Worm (Caenorhabditis elegans) whole organism, L3 larva: ENCODE results near the gene F17E9.5.

Experiments
- R02D3.7 ChIP-seq: fragments of 150-350 bp; optimal IDR thresholded peaks from 2 replicates; lab custom pipeline; 2014; ENCODE audit warnings: missing biosample characterization, missing genetic modification characterization
- ZK546.5 ChIP-seq: sonication (generic microtip); optimal IDR thresholded peaks from 2 replicates; lab custom pipeline; 2017; ENCODE audit warnings: missing biosample characterization, missing genetic modification characterization
- aly-2 ChIP-seq: fragments of 150-350 bp; optimal IDR thresholded peaks from 2 replicates; lab custom pipeline; 2014; ENCODE audit warnings: missing biosample characterization, missing genetic modification characterization
- ama-1 ChIP-seq: fragments of 150-350 bp; optimal IDR thresholded peaks from 2 replicates; lab custom pipeline; 2018
- ceh-16 ChIP-seq: sonication (generic microtip); optimal IDR thresholded peaks from 2 replicates; lab custom pipeline; 2017; ENCODE audit warnings: missing biosample characterization, missing genetic modification characterization
- ceh-28 ChIP-seq: fragments of 150-350 bp; optimal IDR thresholded peaks from 2 replicates; lab custom pipeline; 2014; ENCODE audit warnings: missing biosample characterization, missing genetic modification reagents, missing genetic modification characterization
- ceh-82 ChIP-seq: fragments of 150-350 bp; optimal IDR thresholded peaks from 2 replicates; lab custom pipeline; 2014; ENCODE audit warnings: missing biosample characterization, missing genetic modification characterization
- ceh-9 ChIP-seq: sonication (generic microtip); optimal IDR thresholded peaks from 2 replicates; lab custom pipeline; 2018; ENCODE audit warnings: missing biosample characterization, missing genetic modification characterization
- daf-12 ChIP-seq: fragments of 150-350 bp; optimal IDR thresholded peaks from 2 replicates; lab custom pipeline; 2014; ENCODE audit warnings: missing biosample characterization, missing genetic modification reagents, missing genetic modification characterization
- egl-27 ChIP-seq: sonication (generic microtip); optimal IDR thresholded peaks from 4 replicates; lab custom pipeline; 2017; ENCODE audit warnings: missing biosample characterization, missing genetic modification reagents, missing genetic modification characterization
- elt-1 ChIP-seq: fragments of 150-350 bp; optimal IDR thresholded peaks from 2 replicates; lab custom pipeline; 2014; ENCODE audit warnings: missing biosample characterization, missing genetic modification characterization
- elt-2 ChIP-seq: sonication (generic microtip); optimal IDR thresholded peaks from 2 replicates; lab custom pipeline; 2016; ENCODE audit warnings: missing genetic modification reagents, mild to moderate bottlenecking, missing genetic modification characterization, missing compliant biosample characterization
- elt-3 ChIP-seq, 3 experiments: fragments of 150-350 bp in 1 of 3; sonication (generic microtip) in 2 of 3; optimal IDR thresholded peaks; 2 replicates in 2 of 3; 4 replicates in 1 of 3; lab custom pipeline; 2014 to 2017; ENCODE audit warnings: missing biosample characterization in 3 of 3, missing genetic modification characterization in 3 of 3
- eor-1 ChIP-seq, 2 experiments: fragments of 150-350 bp; optimal IDR thresholded peaks; 2 replicates each; lab custom pipeline; 2014 to 2018; ENCODE audit warnings: missing biosample characterization in 2 of 2, missing genetic modification characterization in 2 of 2
- fkh-10 ChIP-seq: sonication (generic microtip); optimal IDR thresholded peaks from 2 replicates; lab custom pipeline; 2017; ENCODE audit warnings: missing biosample characterization, missing genetic modification reagents, missing genetic modification characterization
- fkh-2 ChIP-seq: fragments of 150-350 bp; optimal IDR thresholded peaks from 2 replicates; lab custom pipeline; 2014; ENCODE audit warnings: missing biosample characterization, missing genetic modification reagents, missing genetic modification characterization
- hmg-11 ChIP-seq: sonication (generic microtip); optimal IDR thresholded peaks from 2 replicates; lab custom pipeline; 2016; ENCODE audit warnings: missing genetic modification characterization, missing compliant biosample characterization
- jun-1 ChIP-seq: fragments of 150-350 bp; optimal IDR thresholded peaks from 2 replicates; lab custom pipeline; 2014; ENCODE audit warnings: missing biosample characterization, missing genetic modification reagents, missing genetic modification characterization
- lin-15B ChIP-seq: fragments of 150-350 bp; optimal IDR thresholded peaks from 2 replicates; lab custom pipeline; 2014; ENCODE audit warnings: missing biosample characterization, missing genetic modification characterization
- lin-39 ChIP-seq: fragments of 150-350 bp; optimal IDR thresholded peaks from 2 replicates; lab custom pipeline; 2018; ENCODE audit warnings: missing biosample characterization, missing genetic modification reagents, missing genetic modification characterization
- lsy-12 ChIP-seq: sonication (generic microtip); optimal IDR thresholded peaks from 2 replicates; lab custom pipeline; 2016; ENCODE audit warnings: mild to moderate bottlenecking, missing genetic modification characterization, missing compliant biosample characterization
- mml-1 ChIP-seq: fragments of 150-350 bp; sonication (generic microtip); optimal IDR thresholded peaks from 3 replicates; lab custom pipeline; 2014; ENCODE audit warnings: missing biosample characterization, missing genetic modification characterization
- nfya-1 ChIP-seq: sonication (generic microtip); optimal IDR thresholded peaks from 2 replicates; lab custom pipeline; 2017; ENCODE audit warnings: missing genetic modification characterization, mild to moderate bottlenecking, missing compliant biosample characterization, antibody characterized with exemption, moderate library complexity; ENCODE audit not compliant: insufficient read depth
- nhr-11 ChIP-seq: fragments of 150-350 bp; optimal IDR thresholded peaks from 2 replicates; lab custom pipeline; 2014; ENCODE audit warnings: missing biosample characterization, missing genetic modification characterization
- nhr-23 ChIP-seq: fragments of 150-350 bp; optimal IDR thresholded peaks from 2 replicates; lab custom pipeline; 2014; ENCODE audit warnings: missing biosample characterization, missing genetic modification reagents, missing genetic modification characterization
- nhr-25 ChIP-seq: sonication (generic microtip); optimal IDR thresholded peaks from 2 replicates; lab custom pipeline; 2017; ENCODE audit warnings: missing biosample characterization, missing genetic modification characterization
- nhr-28 ChIP-seq: fragments of 150-350 bp; optimal IDR thresholded peaks from 2 replicates; lab custom pipeline; 2014; ENCODE audit warnings: missing biosample characterization, missing genetic modification characterization
- nhr-43 ChIP-seq: sonication (generic microtip); optimal IDR thresholded peaks from 2 replicates; lab custom pipeline; 2016; ENCODE audit warnings: mild to moderate bottlenecking, missing genetic modification characterization, missing compliant biosample characterization; ENCODE audit not compliant: poor library complexity, severe bottlenecking
- nhr-67 ChIP-seq: fragments of 150-350 bp; optimal IDR thresholded peaks from 2 replicates; lab custom pipeline; 2014; ENCODE audit warnings: missing biosample characterization, missing genetic modification characterization
- nhr-76 ChIP-seq: fragments of 150-350 bp; sonication (generic microtip); optimal IDR thresholded peaks from 5 replicates; lab custom pipeline; 2014; ENCODE audit warnings: missing biosample characterization, missing genetic modification characterization
- nhr-77 ChIP-seq: fragments of 150-350 bp; optimal IDR thresholded peaks from 2 replicates; lab custom pipeline; 2014; ENCODE audit warnings: missing biosample characterization, missing genetic modification characterization
- pha-4 ChIP-seq: fragments of 150-350 bp; optimal IDR thresholded peaks from 2 replicates; lab custom pipeline; 2014; ENCODE audit warnings: missing biosample characterization, missing genetic modification reagents, missing genetic modification characterization
- pqm-1 ChIP-seq: fragments of 150-350 bp; optimal IDR thresholded peaks from 2 replicates; lab custom pipeline; 2017; ENCODE audit warnings: missing biosample characterization, missing genetic modification characterization, inconsistent platforms
- skn-1 ChIP-seq: fragments of 150-350 bp; optimal IDR thresholded peaks from 2 replicates; lab custom pipeline; 2014; ENCODE audit warnings: missing biosample characterization, missing genetic modification characterization
- snpc-4 ChIP-seq: fragments of 150-350 bp; optimal IDR thresholded peaks from 2 replicates; lab custom pipeline; 2014; ENCODE audit warnings: missing biosample characterization, missing genetic modification characterization
- tbx-2 ChIP-seq: sonication (generic microtip); optimal IDR thresholded peaks from 2 replicates; lab custom pipeline; 2016; ENCODE audit warnings: mild to moderate bottlenecking, missing genetic modification characterization, missing compliant biosample characterization
- unc-39 ChIP-seq: sonication (generic microtip); optimal IDR thresholded peaks from 4 replicates; lab custom pipeline; 2017; ENCODE audit warnings: missing biosample characterization, missing genetic modification characterization
- zag-1 ChIP-seq: fragments of 150-350 bp; optimal IDR thresholded peaks from 2 replicates; lab custom pipeline; 2014; ENCODE audit warnings: missing biosample characterization, missing genetic modification characterization
- ztf-11 ChIP-seq: fragments of 150-350 bp; optimal IDR thresholded peaks from 2 replicates; lab custom pipeline; 2014; ENCODE audit warnings: missing biosample characterization, missing genetic modification characterization
- ztf-4 ChIP-seq: fragments of 150-350 bp; optimal IDR thresholded peaks from 2 replicates; lab custom pipeline; 2014; ENCODE audit warnings: missing biosample characterization, missing genetic modification characterization

Gene F17E9.5

DNA sequence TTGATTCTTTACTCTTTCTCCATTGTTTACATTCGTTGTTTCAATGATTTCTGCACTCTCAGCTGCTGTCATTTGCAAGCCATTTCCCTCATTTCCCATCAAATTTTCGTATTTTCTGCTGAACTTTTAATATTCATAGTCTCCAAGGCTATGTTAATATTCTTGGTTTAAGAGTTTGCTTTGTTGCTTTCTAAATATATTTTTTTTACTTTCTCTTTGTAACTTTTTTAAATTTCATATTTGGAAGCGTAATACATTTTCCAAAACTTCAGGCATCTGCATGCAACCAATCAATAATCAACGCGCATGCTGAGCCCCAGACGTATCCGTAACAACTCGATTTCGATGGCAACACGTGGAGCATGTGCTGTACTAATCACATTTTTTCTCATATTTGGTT lies 15.2 kb downstream of the F17E9.5 start, which contains the start of gene sqv-1:
Gene sqv-1 (plus strand): TSS at position 301 of the 400 bp plus-strand sequence.
- TF ChIP-seq pha-4 (tag; lab: Kevin White, UChicago), result peak; percentile 41
- TF ChIP-seq aly-2 (tag; lab: Kevin White, UChicago), result no peak
- TF ChIP-seq, all 47 proteins: peak for 1

DNA sequence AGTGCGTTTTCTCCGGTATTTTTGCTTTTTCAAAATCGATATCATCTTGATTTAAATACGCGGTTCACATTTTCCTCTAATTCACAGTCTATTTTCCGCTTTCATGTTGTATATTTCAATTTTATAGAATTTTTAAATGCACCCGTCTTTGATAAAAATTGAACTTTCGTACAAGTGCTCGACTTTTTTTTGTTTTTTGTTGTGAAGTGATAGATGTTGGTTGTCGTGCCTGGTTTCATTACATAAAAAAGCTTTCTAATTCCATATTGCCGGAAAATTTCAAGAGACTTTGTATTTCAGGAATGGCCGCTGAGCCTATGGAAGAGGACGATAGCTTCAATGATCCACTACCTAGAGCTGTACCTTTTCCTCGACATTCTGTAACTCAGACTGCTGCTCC lies 17.5 kb downstream of the F17E9.5 start, which contains the start of gene D2096.12:
Gene D2096.12 (plus strand): TSS at position 301 of the 400 bp plus-strand sequence.
- TF ChIP-seq ceh-9 (tag; lab: Kevin White, UChicago) (no peak), ztf-11 (tag; lab: Kevin White, UChicago) (no peak), fkh-10 (GFP tag; lab: Kevin White, UChicago) (no peak), elt-3 (tag; optimal IDR thresholded peaks at IDR 0.05; lab: Kevin White, UChicago) (no peak), nhr-11 (tag; lab: Kevin White, UChicago) (no peak), nhr-76 (tag; lab: Kevin White, UChicago) (no peak), ceh-28 (tag; lab: Kevin White, UChicago) (no peak), eor-1 (tag; optimal IDR thresholded peaks at IDR 0.05; lab: Kevin White, UChicago) (no peak), unc-39 (tag; lab: Kevin White, UChicago) (no peak), ztf-4 (tag; lab: Kevin White, UChicago) (no peak), nhr-77 (tag; lab: Kevin White, UChicago) (no peak), hmg-11 (no peak), lsy-12 (tag; lab: Kevin White, UChicago) (no peak)

DNA sequence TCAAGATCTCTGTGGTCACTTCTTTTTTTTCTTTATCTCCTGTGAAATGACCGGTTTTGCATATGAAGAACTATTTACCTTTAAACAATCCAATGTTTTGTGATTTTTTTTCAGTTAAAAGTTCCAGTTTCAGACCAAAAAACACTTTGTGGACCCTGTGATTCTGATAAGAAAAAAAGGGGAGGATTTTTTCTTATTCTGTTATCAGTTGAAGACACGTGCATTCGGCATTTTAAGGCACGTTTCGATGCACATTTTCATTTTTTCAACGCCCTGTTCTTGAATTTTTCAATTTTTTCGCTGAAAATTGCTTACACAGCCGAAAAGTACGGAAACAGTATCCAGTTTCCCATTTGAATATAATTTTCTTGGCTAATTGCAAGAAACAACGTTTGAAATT lies 20.7 kb downstream of the F17E9.5 start, which contains the start of gene aagr-1:
Gene aagr-1 (plus strand): TSS at position 227 of the 400 bp plus-strand sequence.
- TF ChIP-seq pqm-1 (tag; lab: Kevin White, UChicago) (peak; percentile 75), elt-2 (tag; lab: Kevin White, UChicago) (peak; percentile 82), egl-27 (no peak), ceh-16 (no peak), pha-4 (tag; lab: Kevin White, UChicago) (peak; percentile 1)

DNA sequence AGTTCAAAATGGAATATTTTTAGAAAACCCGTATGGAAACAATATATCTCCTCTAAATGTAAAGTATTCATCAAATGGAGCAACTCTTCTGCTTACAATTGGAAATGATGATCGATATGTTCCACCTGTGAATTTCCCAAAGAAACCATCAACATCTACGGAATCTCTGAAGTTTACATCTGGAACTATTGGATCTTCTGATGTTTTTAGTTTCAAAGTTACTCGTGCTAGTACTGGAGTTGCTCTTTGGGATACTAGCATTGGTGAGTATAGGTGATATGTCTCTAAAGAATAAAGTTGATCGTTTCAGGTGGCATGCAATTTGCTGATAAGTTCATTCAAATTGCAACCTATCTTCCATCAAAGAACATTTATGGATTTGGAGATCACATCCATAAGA lies 22.3 kb downstream of the F17E9.5 start:
- TF ChIP-seq fkh-10 (GFP tag; lab: Kevin White, UChicago) (no peak), nfya-1 (tag; lab: Kevin White, UChicago) (no peak), nhr-28 (tag; lab: Kevin White, UChicago) (no peak), zag-1 (tag; lab: Kevin White, UChicago) (no peak), mml-1 (tag; lab: Kevin White, UChicago) (no peak), ceh-82 (tag; lab: Kevin White, UChicago) (no peak)

DNA sequence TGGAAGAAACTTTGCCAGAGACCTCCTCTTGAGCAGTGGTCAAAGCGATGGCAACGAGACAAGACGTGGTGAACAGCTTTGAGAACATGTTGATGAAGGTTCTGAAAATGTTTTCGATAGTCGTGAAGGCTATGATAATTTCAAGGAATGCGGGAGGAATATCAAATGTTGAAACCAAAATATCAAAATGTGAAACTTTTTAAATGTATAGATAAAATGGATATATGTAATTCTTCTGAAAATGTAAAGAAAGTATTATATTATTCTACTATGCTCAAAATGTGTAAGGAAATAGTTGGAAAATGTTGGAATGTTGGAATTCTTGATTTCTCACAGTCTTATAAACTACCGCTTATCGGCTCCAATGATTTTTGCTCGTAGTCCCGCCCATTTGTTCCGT lies 23.5 kb downstream of the F17E9.5 start, which contains the start of gene D2096.6:
Gene D2096.6 (minus strand): TSS at position 101 of the 400 bp plus-strand sequence.
- TF ChIP-seq ceh-16, result no peak
- TF ChIP-seq snpc-4, result no peak
- no peak for TF ChIP-seq nhr-25 (tag; lab: Kevin White, UChicago)
- no peak for TF ChIP-seq ztf-4 (tag; lab: Kevin White, UChicago)
- no peak for TF ChIP-seq nhr-11 (tag; lab: Kevin White, UChicago)
- no peak for TF ChIP-seq nhr-77 (tag; lab: Kevin White, UChicago)
- no peak for TF ChIP-seq daf-12
- TF ChIP-seq nhr-67 (tag; lab: Kevin White, UChicago), result no peak
- no peak for TF ChIP-seq ztf-11 (tag; lab: Kevin White, UChicago)
- no peak for TF ChIP-seq egl-27
- no peak for TF ChIP-seq fkh-2 (tag; lab: Kevin White, UChicago)
- TF ChIP-seq lin-39 (tag; lab: Kevin White, UChicago), result no peak
- TF ChIP-seq tbx-2 (tag; lab: Kevin White, UChicago), result no peak
- no peak for TF ChIP-seq nhr-28 (tag; lab: Kevin White, UChicago)
- no peak for TF ChIP-seq ama-1 (lab: Kevin White, UChicago)

DNA sequence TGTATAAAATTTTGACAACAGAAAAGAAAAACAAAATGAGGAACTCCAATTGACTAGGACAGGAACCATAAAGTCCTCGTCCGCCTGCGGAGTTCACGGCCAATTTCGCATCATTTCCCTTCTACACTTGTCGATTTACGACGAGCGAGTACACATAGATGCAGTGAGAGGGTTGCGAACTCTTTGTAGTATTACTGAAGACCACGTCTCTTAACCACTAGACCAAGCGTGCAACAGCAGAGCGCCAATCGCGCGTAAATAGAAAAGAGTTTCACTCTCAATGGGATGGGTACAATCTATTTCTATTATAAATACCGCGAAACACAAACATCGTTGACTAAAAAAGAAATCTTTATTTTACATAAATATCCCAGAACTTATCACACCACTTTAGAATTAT lies 29.8 kb downstream of the F17E9.5 start:
- no peak for TF ChIP-seq elt-1 (tag; lab: Kevin White, UChicago)
- TF ChIP-seq R02D3.7 (tag; lab: Kevin White, UChicago), result peak; percentile 79
- TF ChIP-seq lin-15B, result peak; percentile 59
- peak; percentile 18 for TF ChIP-seq ceh-82 (tag; lab: Kevin White, UChicago)
- TF ChIP-seq skn-1, result peak; percentile 57
- TF ChIP-seq pha-4 (tag; lab: Kevin White, UChicago), result peak; percentile 88
- peak; percentile 56 for TF ChIP-seq nhr-23 (tag; lab: Kevin White, UChicago)
- TF ChIP-seq ZK546.5 (tag; lab: Kevin White, UChicago), result no peak
- TF ChIP-seq pqm-1 (tag; lab: Kevin White, UChicago), result peak; percentile 72
- TF ChIP-seq nhr-25 (tag; lab: Kevin White, UChicago), result peak; percentile 59
- TF ChIP-seq jun-1, result peak; percentile 55
- peak; percentile 59 for TF ChIP-seq tbx-2 (tag; lab: Kevin White, UChicago)
- TF ChIP-seq elt-2 (tag; lab: Kevin White, UChicago), result peak; percentile 66
- peak; percentile 84 for TF ChIP-seq ama-1 (lab: Kevin White, UChicago)
- peak; percentile 30 for TF ChIP-seq ztf-4 (tag; lab: Kevin White, UChicago)
- peak; percentile 81 for TF ChIP-seq nhr-43 (tag; lab: Kevin White, UChicago)
- no peak for TF ChIP-seq nhr-76 (tag; lab: Kevin White, UChicago)
- no peak for TF ChIP-seq ztf-11 (tag; lab: Kevin White, UChicago)
- TF ChIP-seq lsy-12 (tag; lab: Kevin White, UChicago), result peak; percentile 79
- TF ChIP-seq nfya-1 (tag; lab: Kevin White, UChicago), result peak; percentile 80
- TF ChIP-seq hmg-11, result no peak
- peak; percentile 7 for TF ChIP-seq egl-27
